Worm (Caenorhabditis elegans) whole organism, L2 larva: Measurements from ENCODE around the gene rer-1.

Experiments
- alr-1 ChIP-seq: fragments of 150-350 bp; optimal IDR thresholded peaks from 2 replicates; lab custom pipeline; 2014; ENCODE audit warnings: missing biosample characterization, missing genetic modification characterization
- ama-1 ChIP-seq: fragments of 150-350 bp; optimal IDR thresholded peaks from 2 replicates; lab custom pipeline; 2018; ENCODE audit warnings: inconsistent platforms
- blmp-1 ChIP-seq: sonication (generic microtip); optimal IDR thresholded peaks from 2 replicates; lab custom pipeline; 2017; ENCODE audit warnings: missing genetic modification characterization, mild to moderate bottlenecking, missing compliant biosample characterization, antibody characterized with exemption, moderate library complexity; ENCODE audit not compliant: insufficient read depth
- crh-2 ChIP-seq: sonication (generic microtip); optimal IDR thresholded peaks from 2 replicates; lab custom pipeline; 2017; ENCODE audit warnings: missing biosample characterization, missing genetic modification characterization
- fos-1 ChIP-seq: fragments of 150-350 bp; optimal IDR thresholded peaks from 2 replicates; lab custom pipeline; 2014; ENCODE audit warnings: missing biosample characterization, missing genetic modification characterization
- mbf-1 ChIP-seq: sonication (generic microtip); optimal IDR thresholded peaks from 2 replicates; lab custom pipeline; 2017; ENCODE audit warnings: missing biosample characterization, missing genetic modification characterization
- mdl-1 ChIP-seq, 2 experiments: fragments of 150-350 bp in 1 of 2; sonication (generic microtip) in 1 of 2; optimal IDR thresholded peaks; 2 replicates each; lab custom pipeline; 2017; ENCODE audit warnings: missing biosample characterization in 2 of 2, missing genetic modification characterization in 2 of 2
- nhr-12 ChIP-seq: fragments of 150-350 bp; optimal IDR thresholded peaks from 2 replicates; lab custom pipeline; 2014; ENCODE audit warnings: missing biosample characterization, missing genetic modification characterization
- nhr-23 ChIP-seq: fragments of 150-350 bp; optimal IDR thresholded peaks from 2 replicates; lab custom pipeline; 2014; ENCODE audit warnings: missing biosample characterization, missing genetic modification reagents, missing genetic modification characterization
- nhr-237 ChIP-seq: fragments of 150-350 bp; optimal IDR thresholded peaks from 2 replicates; lab custom pipeline; 2014; ENCODE audit warnings: missing biosample characterization, missing genetic modification characterization
- skn-1 ChIP-seq: sonication (generic microtip); optimal IDR thresholded peaks from 2 replicates; lab custom pipeline; 2017; ENCODE audit warnings: missing biosample characterization, missing genetic modification characterization
- unc-39 ChIP-seq: fragments of 150-350 bp; optimal IDR thresholded peaks from 2 replicates; lab custom pipeline; 2014; ENCODE audit warnings: missing biosample characterization, missing genetic modification characterization
- zag-1 ChIP-seq: fragments of 150-350 bp; optimal IDR thresholded peaks from 2 replicates; lab custom pipeline; 2014; ENCODE audit warnings: missing biosample characterization, missing genetic modification characterization
- ztf-11 ChIP-seq: sonication (generic microtip); optimal IDR thresholded peaks from 2 replicates; lab custom pipeline; 2017; ENCODE audit warnings: missing biosample characterization, missing genetic modification characterization

DNA sequence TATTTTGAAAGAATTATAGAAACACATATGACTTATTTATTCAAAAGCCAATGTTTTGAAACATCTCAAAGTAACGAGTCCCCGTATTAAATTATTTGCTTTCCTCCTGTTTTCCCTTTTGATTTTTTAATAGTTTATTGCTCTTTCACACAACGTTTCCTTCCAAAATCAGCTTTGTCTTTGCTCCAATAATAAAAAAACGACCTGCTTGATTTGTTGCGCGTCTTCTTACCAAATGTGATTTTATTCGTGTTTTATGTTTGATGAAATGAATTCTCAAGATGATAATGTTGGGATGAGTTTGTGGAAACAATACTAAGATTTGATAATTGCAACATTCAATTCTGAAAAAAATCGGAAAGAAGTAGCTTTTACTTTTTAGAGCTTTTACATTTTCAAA, 1.2 kb downstream of the rer-1 start:
- TF ChIP-seq alr-1 (tag; lab: Kevin White, UChicago) (no peak), ama-1 (lab: Kevin White, UChicago) (peak; percentile 42), mdl-1 (tag; optimal IDR thresholded peaks at IDR 0.05; lab: Kevin White, UChicago) (no peak), ztf-11 (tag; lab: Kevin White, UChicago) (no peak), crh-2 (no peak), skn-1 (tag; lab: Kevin White, UChicago) (no peak), nhr-23 (no peak), zag-1 (tag; lab: Kevin White, UChicago) (no peak), fos-1 (tag; lab: Kevin White, UChicago) (no peak), mbf-1 (tag; lab: Kevin White, UChicago) (no peak), unc-39 (tag; lab: Kevin White, UChicago) (no peak), nhr-12 (tag; lab: Kevin White, UChicago) (no peak), nhr-237 (tag; lab: Kevin White, UChicago) (no peak), blmp-1 (tag; lab: Kevin White, UChicago) (no peak)
